Fruit fly (Drosophila melanogaster): ENCODE measurements around the gene sofe.

sofe gene

DNA sequence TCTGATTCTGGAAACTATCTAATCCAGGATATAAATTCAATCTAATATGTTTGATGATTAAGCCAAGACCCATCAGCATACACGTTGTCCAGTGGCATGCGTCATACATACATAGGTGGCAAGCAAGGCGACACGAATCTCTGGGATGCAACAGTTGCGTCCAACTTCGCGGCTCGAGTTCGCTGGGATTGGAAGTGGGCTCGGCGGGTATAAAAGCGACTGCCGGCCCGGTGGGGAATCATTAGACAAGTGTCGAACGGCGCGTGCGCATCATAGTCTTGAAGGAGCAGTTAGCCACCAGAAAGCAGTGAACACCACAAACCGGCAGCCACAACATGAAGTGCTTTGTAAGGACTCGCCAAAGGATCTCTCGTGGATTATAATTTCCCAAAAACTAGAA is 11.8 kb upstream of the sofe start, which contains the start of gene CG2157:
Gene CG2157 (plus strand): TSS at position 240 of the 400 bp plus-strand sequence.
- no peak for TF ChIP-seq CG17801 (GFP tag; optimal IDR thresholded peaks at IDR 0.05; ENCODE audit: partially characterized antibody)

DNA sequence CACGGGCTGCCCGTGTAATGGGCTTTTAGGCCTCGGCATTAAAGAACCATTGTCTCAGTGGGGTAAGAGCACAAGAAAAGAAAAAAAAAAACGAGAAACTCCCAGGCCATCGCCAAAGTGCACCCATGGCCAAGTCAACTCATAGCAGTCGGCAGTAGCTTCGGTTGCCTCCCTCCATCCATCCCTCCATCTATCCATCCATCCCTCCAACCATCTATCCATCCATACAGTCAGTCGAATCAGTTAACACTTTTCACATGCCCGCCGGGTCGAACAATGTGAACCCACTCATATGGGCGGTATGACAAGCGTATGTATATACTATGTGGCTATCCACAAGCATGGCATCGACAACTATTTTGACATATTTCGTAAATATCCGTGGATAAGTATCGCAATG is 10.5 kb upstream of the sofe start:
- no peak for TF ChIP-seq CG17801 (GFP tag; optimal IDR thresholded peaks at IDR 0.05; ENCODE audit: partially characterized antibody)

DNA sequence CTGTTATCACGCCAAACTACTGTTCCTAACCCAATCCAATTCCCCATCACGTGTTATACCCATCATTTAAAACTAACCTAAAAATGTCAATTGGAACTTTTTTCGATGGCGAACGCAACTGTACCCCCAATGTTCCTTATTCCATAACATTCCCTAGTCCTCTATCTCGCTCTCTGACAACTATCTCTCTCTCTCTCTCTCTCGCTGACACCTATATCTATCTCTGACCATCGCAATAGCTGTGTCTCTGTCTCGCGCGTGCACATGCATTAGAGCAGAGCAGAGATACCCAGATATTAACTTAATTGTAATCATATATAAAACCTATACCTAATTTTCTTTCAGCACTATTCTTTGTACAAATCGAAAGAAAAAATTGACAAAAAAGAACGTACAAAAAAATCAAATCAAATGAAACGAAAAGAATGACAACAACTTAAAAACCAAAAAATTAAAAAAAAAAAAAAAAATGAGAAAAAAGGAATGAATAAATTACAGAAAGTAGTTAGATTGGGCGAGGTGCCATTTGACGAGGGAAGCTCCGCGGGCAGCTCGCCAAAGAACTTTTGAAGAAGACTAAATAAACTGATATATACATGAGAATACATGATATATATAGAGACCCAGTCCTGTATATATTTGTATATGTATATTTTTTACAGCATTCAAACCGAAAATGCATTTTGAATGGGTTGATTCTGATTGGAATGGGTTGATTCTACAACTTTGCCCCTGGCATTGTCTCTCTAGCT is 8.5 kb upstream of the sofe start:
- TF ChIP-seq CG17801 (GFP tag; optimal IDR thresholded peaks at IDR 0.05; ENCODE audit: partially characterized antibody): no peak

- TF ChIP-seq CG17801 (GFP tag; optimal IDR thresholded peaks at IDR 0.05; ENCODE audit: partially characterized antibody): no peak
These were observed 640 bp upstream of the sofe start for dm6 chrX:10857853-10858252.

dm6 chrX:10854686-10855085 is 2.5 kb downstream of the sofe start, which contains the start of gene feo:
TSS of gene feo (minus strand) at chrX:10854869.
- no peak for TF ChIP-seq CG17801 (GFP tag; optimal IDR thresholded peaks at IDR 0.05; ENCODE audit: partially characterized antibody)

- TF ChIP-seq CG17801 (GFP tag; optimal IDR thresholded peaks at IDR 0.05; ENCODE audit: partially characterized antibody): peak; percentile 35
These were observed 8.6 kb downstream of the sofe start, which contains the start of gene CG2202 for dm6 chrX:10848565-10848964. TSS of gene CG2202 (plus strand) at chrX:10848757.

dm6 chrX:10847447-10847846 is 9.8 kb downstream of the sofe start:
- TF ChIP-seq CG17801 (GFP tag; optimal IDR thresholded peaks at IDR 0.05; ENCODE audit: partially characterized antibody): no peak

DNA sequence GAGAGGGAATG is 10.0 kb downstream of the sofe start, which contains the start of gene Pgls:
Gene Pgls (plus strand): TSS at position 3 of the 11 bp plus-strand sequence.
- TF ChIP-seq CG17801 (GFP tag; optimal IDR thresholded peaks at IDR 0.05; ENCODE audit: partially characterized antibody): no peak

DNA sequence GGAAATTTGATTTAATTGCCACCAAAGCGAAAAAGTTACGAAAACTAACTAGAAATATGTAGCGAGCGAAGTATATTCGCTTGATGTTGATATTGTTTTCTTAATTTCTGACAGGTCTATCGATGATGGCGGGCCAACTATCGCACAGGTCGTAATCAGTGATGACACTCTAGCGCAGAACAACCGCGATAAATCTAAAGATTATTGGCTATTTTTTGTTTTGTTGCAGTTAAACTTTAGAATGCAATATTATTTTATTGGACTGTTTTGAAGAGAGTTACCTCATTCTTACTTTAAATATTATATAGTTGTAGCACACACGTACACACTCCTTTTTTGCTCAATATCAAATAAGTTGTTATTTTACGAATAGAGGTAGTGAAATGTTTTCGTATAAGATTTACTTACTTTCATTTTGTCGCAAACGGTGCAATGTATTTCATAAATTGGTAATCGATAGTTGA is 10.2 kb downstream of the sofe start, which contains the start of gene sbr:
Gene sbr (minus strand): TSS at position 121 of the 464 bp plus-strand sequence.
- TF ChIP-seq CG17801 (GFP tag; optimal IDR thresholded peaks at IDR 0.05; ENCODE audit: partially characterized antibody): no peak

- TF ChIP-seq CG17801 (GFP tag; optimal IDR thresholded peaks at IDR 0.05; ENCODE audit: partially characterized antibody): peak; percentile 36
These were observed 12.0 kb downstream of the sofe start for dm6 chrX:10845256-10845655.

DNA sequence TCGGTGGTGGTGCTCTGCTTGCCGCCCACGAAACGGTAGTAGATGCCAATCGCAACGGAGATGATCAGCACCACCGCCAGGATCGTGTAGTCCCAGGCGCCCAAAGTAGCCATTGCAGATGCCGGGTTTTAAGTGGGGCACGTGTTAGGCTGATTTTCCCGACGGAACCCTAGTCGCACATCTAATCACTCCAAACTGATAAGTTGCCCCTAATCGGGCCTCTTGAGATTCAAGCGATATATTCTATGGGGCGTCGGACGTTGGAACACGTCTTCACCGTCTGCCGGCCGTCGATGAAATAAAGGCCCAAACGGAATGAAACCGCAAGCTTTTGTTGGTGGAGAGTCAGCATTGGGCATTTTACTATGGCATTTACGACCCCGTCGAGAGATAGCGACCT is 12.4 kb downstream of the sofe start, which contains the start of gene CG32669:
Gene CG32669 (minus strand): TSS at position 275 of the 400 bp plus-strand sequence.
- no peak for TF ChIP-seq CG17801 (GFP tag; optimal IDR thresholded peaks at IDR 0.05; ENCODE audit: partially characterized antibody)

DNA sequence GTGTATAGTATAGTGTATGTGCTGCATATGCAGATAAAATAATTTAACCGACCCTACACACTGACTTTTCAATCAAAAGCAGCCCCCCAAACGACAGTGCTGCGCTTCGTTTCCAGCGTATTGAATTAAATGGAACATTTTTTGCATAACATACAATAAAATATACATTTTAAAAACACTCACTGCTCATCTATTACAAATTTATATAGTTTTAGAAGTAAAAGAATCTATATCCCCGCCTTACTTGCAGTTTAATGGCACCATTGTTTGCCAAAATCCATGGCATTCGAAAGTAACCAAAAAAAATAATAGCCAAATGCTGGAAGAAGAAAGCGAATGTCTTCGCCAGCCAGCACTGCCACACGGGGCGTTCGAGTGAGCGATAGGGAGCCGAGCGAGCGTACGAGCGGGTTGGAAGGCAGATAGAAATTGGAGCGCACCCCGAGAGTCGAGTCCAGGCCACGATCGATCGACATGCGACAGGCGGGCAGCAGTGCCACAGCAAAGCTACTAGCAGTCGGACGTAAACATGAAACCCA is 15.4 kb downstream of the sofe start, which contains the start of gene CG15209:
Gene CG15209 (plus strand): TSS at position 489 of the 539 bp plus-strand sequence.
- TF ChIP-seq CG17801 (GFP tag; optimal IDR thresholded peaks at IDR 0.05; ENCODE audit: partially characterized antibody): no peak

dm6 chrX:10840892-10841564 is 16.2 kb downstream of the sofe start:
- no peak for TF ChIP-seq CG17801 (GFP tag; optimal IDR thresholded peaks at IDR 0.05; ENCODE audit: partially characterized antibody)

DNA sequence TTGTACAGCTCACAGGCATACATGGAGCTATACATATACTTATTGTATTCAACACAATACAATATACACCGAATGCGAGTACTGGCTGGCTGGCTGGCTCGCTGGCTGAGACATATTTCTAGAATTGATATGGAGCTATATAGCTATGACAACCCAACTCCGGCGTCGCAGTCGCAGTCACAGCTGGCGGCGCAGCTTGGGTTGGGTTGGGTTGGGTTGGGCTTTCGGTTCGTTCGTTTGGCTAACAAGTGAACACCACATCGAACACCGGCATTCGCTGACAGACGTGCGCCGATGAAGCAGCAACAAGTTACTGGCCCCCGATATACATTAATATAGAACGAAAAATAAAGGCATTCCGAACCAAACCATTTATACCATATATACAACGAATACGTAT is 18.3 kb downstream of the sofe start, which contains the start of gene CG15210:
Gene CG15210 (plus strand): TSS at position 269 of the 400 bp plus-strand sequence.
- no peak for TF ChIP-seq CG17801 (GFP tag; optimal IDR thresholded peaks at IDR 0.05; ENCODE audit: partially characterized antibody)

DNA sequence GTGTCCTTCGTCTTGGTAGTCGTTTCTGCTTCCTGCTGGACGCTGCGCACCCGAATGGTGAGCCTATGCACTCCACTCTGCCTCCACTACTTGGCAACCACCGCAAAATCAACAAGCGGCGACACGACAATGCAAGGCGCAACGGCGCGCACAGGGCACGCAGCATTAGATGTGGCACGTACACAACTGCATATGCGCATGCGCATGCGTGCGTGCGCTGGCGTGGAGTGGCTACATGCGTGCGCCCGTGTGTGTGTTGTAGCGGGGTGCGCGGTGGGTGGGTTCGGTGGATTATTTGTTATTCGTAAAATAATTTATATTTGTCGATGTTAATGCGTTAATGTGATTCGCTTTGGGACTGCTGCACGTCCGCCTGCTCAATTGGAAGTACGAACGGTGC is 21.6 kb downstream of the sofe start:
- no peak for TF ChIP-seq CG17801 (GFP tag; optimal IDR thresholded peaks at IDR 0.05; ENCODE audit: partially characterized antibody)

dm6 chrX:10832369-10832768 is 24.8 kb downstream of the sofe start:
- peak; percentile 21 for TF ChIP-seq CG17801 (GFP tag; optimal IDR thresholded peaks at IDR 0.05; ENCODE audit: partially characterized antibody)

All from ovary, adult (tissue).